Worm (Caenorhabditis elegans) whole organism, late embryonic: ENCODE data around the gene W02H5.19.

ENCODE experiments used
- ama-1 ChIP-seq: fragments of 150-350 bp; optimal IDR thresholded peaks from 2 replicates; lab custom pipeline; 2014
- ceh-31 ChIP-seq: sonication (generic microtip); optimal IDR thresholded peaks from 2 replicates; lab custom pipeline; 2016; ENCODE audit warnings: missing genetic modification characterization, missing compliant biosample characterization
- ceh-34 ChIP-seq: sonication (generic microtip); optimal IDR thresholded peaks from 2 replicates; lab custom pipeline; 2016; ENCODE audit warnings: mild to moderate bottlenecking, missing genetic modification characterization, missing compliant biosample characterization
- lin-11 ChIP-seq: fragments of 200-800 bp; sonication (Bioruptor generic); optimal IDR thresholded peaks from 2 replicates; lab custom pipeline; 2018; ENCODE audit warnings: mild to moderate bottlenecking, missing genetic modification characterization, missing compliant biosample characterization
- nhr-11 ChIP-seq: fragments of 150-350 bp; optimal IDR thresholded peaks from 2 replicates; lab custom pipeline; 2014; ENCODE audit warnings: missing biosample characterization, missing genetic modification characterization
- npax-4 ChIP-seq: sonication (generic microtip); optimal IDR thresholded peaks from 2 replicates; lab custom pipeline; 2016; ENCODE audit warnings: missing genetic modification characterization, missing compliant biosample characterization
- pag-3 ChIP-seq: sonication (generic microtip); optimal IDR thresholded peaks from 2 replicates; lab custom pipeline; 2016; ENCODE audit warnings: missing compliant biosample characterization, missing genetic modification characterization, borderline replicate concordance
- pha-4 ChIP-seq: fragments of 150-350 bp; optimal IDR thresholded peaks from 2 replicates; lab custom pipeline; 2018; ENCODE audit warnings: missing biosample characterization, missing genetic modification reagents, missing genetic modification characterization
- unc-55 ChIP-seq: sonication (generic microtip); optimal IDR thresholded peaks from 2 replicates; lab custom pipeline; 2017; ENCODE audit warnings: missing biosample characterization, missing genetic modification reagents, missing genetic modification characterization

ce11 chrV:2623765-2624164 is 14.9 kb upstream of the W02H5.19 start:
- TF ChIP-seq ceh-34 (tag; lab: Kevin White, UChicago): no peak
- TF ChIP-seq pag-3 (tag; lab: Kevin White, UChicago): no peak
- no peak for TF ChIP-seq npax-4
- TF ChIP-seq unc-55 (GFP tag; lab: Kevin White, UChicago): no peak
- no peak for TF ChIP-seq ama-1 (lab: Kevin White, UChicago)
- TF ChIP-seq pha-4: no peak
- TF ChIP-seq nhr-11: no peak
- no peak for TF ChIP-seq lin-11 (tag; lab: Kevin White, UChicago)
- no peak for TF ChIP-seq ceh-31 (tag; lab: Kevin White, UChicago)
